Fruit fly (Drosophila melanogaster) whole organism, embryonic: ENCODE data around the gene drongo.
A peak's percentile ranks its signal among the peaks of the same experiment; 100 is the strongest.

Source experiments
- BEAF-32 ChIP-seq: fragments of 200-800 bp; sonication (Bioruptor generic); optimal IDR thresholded peaks from 3 replicates; lab custom pipeline; 2017; ENCODE audit warnings: missing biosample characterization, missing genetic modification characterization, mild to moderate bottlenecking, moderate library complexity, missing genetic modification reagents
- Bgb ChIP-seq: fragments of 200-800 bp; sonication (Bioruptor generic); IDR thresholded peaks from 2 replicates; pipeline ENCODE4 v1.3.6; 2022; ENCODE audit warnings: missing biosample characterization, missing genetic modification characterization; ENCODE audit not compliant: partially characterized antibody
- CG1024 ChIP-seq: fragments of 200-800 bp; sonication (Bioruptor generic); IDR thresholded peaks from 2 replicates; pipeline ENCODE4 v1.3.6; 2022; ENCODE audit warnings: missing biosample characterization, missing genetic modification characterization
- CG10267 ChIP-seq: fragments of 200-800 bp; sonication (Bioruptor generic); optimal IDR thresholded peaks from 2 replicates; lab custom pipeline; 2018; ENCODE audit warnings: missing biosample characterization, mild to moderate bottlenecking, missing genetic modification characterization, moderate library complexity
- CG10274 ChIP-seq: fragments of 200-800 bp; sonication (Bioruptor generic); optimal IDR thresholded peaks from 3 replicates; lab custom pipeline; 2017; ENCODE audit warnings: missing biosample characterization, mild to moderate bottlenecking, missing genetic modification characterization
- CG12659 ChIP-seq: fragments of 200-800 bp; sonication (Bioruptor generic); optimal IDR thresholded peaks from 3 replicates; lab custom pipeline; 2017; ENCODE audit warnings: mild to moderate bottlenecking, missing biosample characterization, missing genetic modification reagents, missing genetic modification characterization
- CG13287 ChIP-seq: fragments of 200-800 bp; sonication (Bioruptor generic); IDR thresholded peaks from 2 replicates; pipeline ENCODE4 v1.3.6; 2022; ENCODE audit warnings: missing biosample characterization, missing genetic modification characterization; ENCODE audit not compliant: partially characterized antibody
- CG1529 ChIP-seq: fragments of 200-800 bp; sonication (Bioruptor generic); optimal IDR thresholded peaks from 3 replicates; lab custom pipeline; 2018; ENCODE audit warnings: missing biosample characterization, missing genetic modification characterization
- CG15479 ChIP-seq: fragments of 200-800 bp; sonication (Bioruptor generic); optimal IDR thresholded peaks from 3 replicates; lab custom pipeline; 2019; ENCODE audit warnings: missing biosample characterization, mild to moderate bottlenecking, missing genetic modification characterization, moderate library complexity
- CG15601 ChIP-seq: fragments of 200-800 bp; sonication (Bioruptor generic); optimal IDR thresholded peaks from 3 replicates; lab custom pipeline; 2019; ENCODE audit warnings: missing biosample characterization, mild to moderate bottlenecking, missing genetic modification characterization, moderate library complexity
- CG16863 ChIP-seq: fragments of 200-800 bp; sonication (Bioruptor generic); optimal IDR thresholded peaks from 3 replicates; lab custom pipeline; 2016; ENCODE audit warnings: missing biosample characterization, missing genetic modification characterization
- CG17829 ChIP-seq: fragments of 200-800 bp; optimal IDR thresholded peaks from 2 replicates; lab custom pipeline; 2019; ENCODE audit warnings: missing biosample characterization, mild to moderate bottlenecking, missing genetic modification characterization, moderate library complexity
- CG18764 ChIP-seq: fragments of 200-800 bp; sonication (Bioruptor generic); optimal IDR thresholded peaks from 3 replicates; lab custom pipeline; 2016; ENCODE audit warnings: missing biosample characterization, missing genetic modification characterization
- CG32767 ChIP-seq: fragments of 200-800 bp; sonication (Bioruptor generic); IDR thresholded peaks from 2 replicates; pipeline ENCODE4 v1.3.6; 2022; ENCODE audit warnings: missing biosample characterization, missing genetic modification characterization
- CG3847 ChIP-seq: fragments of 200-800 bp; sonication (Bioruptor generic); IDR thresholded peaks from 2 replicates; pipeline ENCODE4 v1.3.6; 2022; ENCODE audit warnings: missing biosample characterization, missing genetic modification characterization
- CG7786 ChIP-seq: fragments of 200-800 bp; sonication (Bioruptor generic); optimal IDR thresholded peaks from 2 replicates; lab custom pipeline; 2016; ENCODE audit warnings: missing biosample characterization, missing genetic modification characterization
- CG7987 ChIP-seq: fragments of 200-800 bp; sonication (Bioruptor generic); optimal IDR thresholded peaks from 2 replicates; lab custom pipeline; 2018; ENCODE audit warnings: missing biosample characterization, mild to moderate bottlenecking, missing genetic modification characterization, moderate library complexity
- CTCF ChIP-seq: fragments of 200-800 bp; sonication (Bioruptor generic); optimal IDR thresholded peaks from 2 replicates; lab custom pipeline; 2017; ENCODE audit warnings: missing biosample characterization, mild to moderate bottlenecking, missing genetic modification characterization, moderate library complexity
- D ChIP-seq, 2 experiments: fragments of 200-800 bp in 1 of 2; fragments of >200 bp in 1 of 2; sonication (Bioruptor generic) in 1 of 2; optimal IDR thresholded peaks; 2 replicates in 1 of 2; 3 replicates in 1 of 2; lab custom pipeline; 2017; ENCODE audit warnings: mild to moderate bottlenecking in 1 of 2, missing biosample characterization in 1 of 2, missing genetic modification characterization in 1 of 2, missing genetic modification reagents in 1 of 2
- D19B ChIP-seq: fragments of 200-800 bp; sonication (Bioruptor generic); optimal IDR thresholded peaks from 2 replicates; lab custom pipeline; 2017; ENCODE audit warnings: missing biosample characterization, mild to moderate bottlenecking, missing genetic modification characterization
- Dref ChIP-seq: fragments of 200-800 bp; sonication (Bioruptor generic); IDR thresholded peaks from 2 replicates; pipeline ENCODE4 v1.3.6; 2022; ENCODE audit warnings: missing biosample characterization, missing genetic modification characterization
- Ets97D ChIP-seq: fragments of 200-800 bp; sonication (Bioruptor generic); optimal IDR thresholded peaks from 3 replicates; lab custom pipeline; 2016; ENCODE audit warnings: missing biosample characterization, missing genetic modification characterization
- Hr78 ChIP-seq, 2 experiments: fragments of 200-800 bp in 1 of 2; fragments of >200 bp in 1 of 2; sonication (Bioruptor generic) in 1 of 2; optimal IDR thresholded peaks; 2 replicates each; lab custom pipeline; 2017 to 2019; ENCODE audit warnings: missing biosample characterization in 2 of 2, missing genetic modification characterization in 2 of 2, mild to moderate bottlenecking in 1 of 2, moderate library complexity in 1 of 2
- MBD-R2 ChIP-seq: fragments of 200-800 bp; sonication (Bioruptor generic); IDR thresholded peaks from 2 replicates; pipeline ENCODE4 v1.3.6; 2022; ENCODE audit warnings: missing biosample characterization, missing genetic modification characterization
- MTF-1 ChIP-seq: fragments of 200-800 bp; sonication (Bioruptor generic); optimal IDR thresholded peaks from 2 replicates; lab custom pipeline; 2018; ENCODE audit warnings: missing biosample characterization, mild to moderate bottlenecking, missing genetic modification characterization, borderline replicate concordance
- Nf-YC ChIP-seq: fragments of 200-800 bp; optimal IDR thresholded peaks from 3 replicates; lab custom pipeline; 2019; ENCODE audit warnings: missing biosample characterization, mild to moderate bottlenecking, missing genetic modification characterization, moderate library complexity
- Opbp ChIP-seq: fragments of 200-800 bp; sonication (Bioruptor generic); IDR thresholded peaks from 3 replicates; pipeline ENCODE4 v1.3.6; 2022; ENCODE audit warnings: missing biosample characterization, missing genetic modification characterization; ENCODE audit not compliant: partially characterized antibody
- Six4 ChIP-seq: fragments of 200-800 bp; sonication (Bioruptor generic); optimal IDR thresholded peaks from 2 replicates; lab custom pipeline; 2016; ENCODE audit warnings: missing biosample characterization, missing genetic modification characterization
- Sry-δ ChIP-seq: fragments of 200-800 bp; sonication (Bioruptor generic); optimal IDR thresholded peaks from 2 replicates; lab custom pipeline; 2016; ENCODE audit warnings: missing biosample characterization, missing genetic modification characterization
- Stat92E ChIP-seq, 3 experiments: fragments of >200 bp in 2 of 3; fragments of 200-800 bp in 1 of 3; sonication (Bioruptor generic) in 1 of 3; optimal IDR thresholded peaks; 2 replicates each; lab custom pipeline; 2017 to 2019; ENCODE audit warnings: missing biosample characterization in 3 of 3, missing genetic modification characterization in 3 of 3, mild to moderate bottlenecking in 1 of 3, moderate library complexity in 1 of 3
- ato ChIP-seq: fragments of 200-800 bp; sonication (Bioruptor generic); IDR thresholded peaks from 2 replicates; pipeline ENCODE4 v1.3.6; 2022; ENCODE audit warnings: missing biosample characterization, missing genetic modification characterization; ENCODE audit not compliant: partially characterized antibody
- bcd ChIP-seq: fragments of 200-800 bp; sonication (Bioruptor generic); optimal IDR thresholded peaks from 2 replicates; lab custom pipeline; 2017; ENCODE audit warnings: missing biosample characterization, mild to moderate bottlenecking, missing genetic modification characterization
- corto ChIP-seq: fragments of 200-800 bp; sonication (Bioruptor generic); optimal IDR thresholded peaks from 2 replicates; lab custom pipeline; 2016; ENCODE audit warnings: missing biosample characterization, mild to moderate bottlenecking, missing genetic modification characterization, moderate library complexity
- crp ChIP-seq, 2 experiments: fragments of 200-800 bp; sonication (Bioruptor generic); optimal IDR thresholded peaks; 2 replicates in 1 of 2; 3 replicates in 1 of 2; lab custom pipeline; 2017; ENCODE audit warnings: missing biosample characterization in 2 of 2, missing genetic modification characterization in 2 of 2, mild to moderate bottlenecking in 1 of 2, moderate library complexity in 1 of 2
- cwo ChIP-seq: fragments of 200-800 bp; sonication (Bioruptor generic); optimal IDR thresholded peaks from 3 replicates; lab custom pipeline; 2017; ENCODE audit warnings: missing biosample characterization, missing genetic modification characterization, mild to moderate bottlenecking, moderate library complexity, missing genetic modification reagents
- dpn ChIP-seq, 2 experiments: fragments of 200-800 bp; sonication (Bioruptor generic); optimal IDR thresholded peaks; 3 replicates each; lab custom pipeline; 2016; ENCODE audit warnings: missing biosample characterization in 2 of 2, missing genetic modification characterization in 2 of 2
- fd96Cb ChIP-seq: fragments of 200-800 bp; sonication (Bioruptor generic); optimal IDR thresholded peaks from 2 replicates; lab custom pipeline; 2018; ENCODE audit warnings: missing biosample characterization, mild to moderate bottlenecking, missing genetic modification characterization, moderate library complexity
- grn ChIP-seq: fragments of 200-800 bp; sonication (Bioruptor generic); optimal IDR thresholded peaks from 3 replicates; lab custom pipeline; 2017; ENCODE audit warnings: missing biosample characterization, missing genetic modification characterization
- gro ChIP-seq: fragments of 200-800 bp; sonication (Bioruptor generic); optimal IDR thresholded peaks from 2 replicates; lab custom pipeline; 2016; ENCODE audit warnings: missing biosample characterization, missing genetic modification characterization
- pita ChIP-seq: fragments of 200-800 bp; sonication (Bioruptor generic); optimal IDR thresholded peaks from 2 replicates; lab custom pipeline; 2017; ENCODE audit warnings: missing biosample characterization, mild to moderate bottlenecking, missing genetic modification characterization
- pzg ChIP-seq: fragments of 200-800 bp; sonication (Bioruptor generic); optimal IDR thresholded peaks from 3 replicates; lab custom pipeline; 2018; ENCODE audit warnings: missing biosample characterization, mild to moderate bottlenecking, missing genetic modification characterization, moderate library complexity
- so ChIP-seq: fragments of 200-800 bp; sonication (Bioruptor generic); IDR thresholded peaks from 3 replicates; pipeline ENCODE4 v1.3.6; 2022; ENCODE audit warnings: missing biosample characterization, missing genetic modification characterization
- ssp ChIP-seq: fragments of 200-800 bp; sonication (Bioruptor generic); IDR thresholded peaks from 2 replicates; pipeline ENCODE4 v1.3.6; 2022; ENCODE audit warnings: missing biosample characterization, missing genetic modification characterization
- tna ChIP-seq: fragments of 200-800 bp; sonication (Bioruptor generic); IDR thresholded peaks from 2 replicates; pipeline ENCODE4 v1.3.6; 2022; ENCODE audit warnings: missing biosample characterization, missing genetic modification characterization; ENCODE audit not compliant: partially characterized antibody
- toy ChIP-seq: fragments of 200-800 bp; sonication (Bioruptor generic); IDR thresholded peaks from 2 replicates; pipeline ENCODE4 v1.3.6; 2022; ENCODE audit warnings: missing biosample characterization, missing genetic modification characterization
- wdn ChIP-seq: fragments of 200-800 bp; sonication (Bioruptor generic); IDR thresholded peaks from 2 replicates; pipeline ENCODE4 v1.3.6; 2022; ENCODE audit warnings: missing biosample characterization, missing genetic modification characterization
- zfh2 ChIP-seq: fragments of 200-800 bp; sonication (Bioruptor generic); optimal IDR thresholded peaks from 2 replicates; lab custom pipeline; 2016; ENCODE audit warnings: missing biosample characterization, missing genetic modification characterization

Gene drongo

dm6 chr2L:821242-821985, 29.5 kb downstream of the drongo start, which contains the start of gene CG3662 (continued):
- TF ChIP-seq CG32767 (GFP tag; lab: Robert Waterston, UW) (0 out of 2 replicates have a peak, but pooled peaks have one; percentile 32), Stat92E (GFP tag; optimal IDR thresholded peaks at IDR 0.05; lab: Kevin White, UChicago) (peak in 1 of 3 experiments; percentile 29), Ets97D (GFP tag; lab: Kevin White, UChicago) (peak; percentile 71), pzg (peak; percentile 95), grn (GFP tag; lab: Kevin White, UChicago) (peak; percentile 18), crp (GFP tag; optimal IDR thresholded peaks at IDR 0.05; lab: Kevin White, UChicago) (no peak), Nf-YC (tag; lab: Kevin White, UChicago) (peak; percentile 20), CG12659 (peak; percentile 57), D19B (GFP tag; lab: Kevin White, UChicago) (no peak), Sry-δ (GFP tag; lab: Kevin White, UChicago) (peak; percentile 49), corto (GFP tag; lab: Kevin White, UChicago) (no peak), BEAF-32 (peak; percentile 52), MTF-1 (GFP tag; lab: Kevin White, UChicago) (peak; percentile 9), bcd (GFP tag; lab: Kevin White, UChicago) (peak; percentile 16), Hr78 (GFP tag; optimal IDR thresholded peaks at IDR 0.05; lab: Kevin White, UChicago) (no peak), fd96Cb (no peak), CG17829 (peak; percentile 7), cwo (GFP tag; lab: Kevin White, UChicago) (peak; percentile 67), CG1024 (no peak), CTCF (peak; percentile 40), CG15601 (peak; percentile 47), so (GFP tag; lab: Robert Waterston, UW) (0 out of 3 replicates have a peak, but pooled peaks have one; percentile 29), CG18764 (peak; percentile 0), Dref (peak; percentile 54), CG7786 (GFP tag; lab: Kevin White, UChicago) (no peak), ssp (0 out of 2 replicates have a peak, but pooled peaks have one; percentile 9), CG10267 (tag; lab: Kevin White, UChicago) (peak; percentile 55), toy (no peak), Opbp (peak; percentile 64; the same call in 2 of the 3 replicates), CG1529 (GFP tag; lab: Kevin White, UChicago) (no peak), zfh2 (GFP tag; lab: Kevin White, UChicago) (no peak), CG3847 (GFP tag; lab: Robert Waterston, UW) (peak; percentile 72), Bgb (GFP tag; lab: Robert Waterston, UW) (peak; percentile 18; the same call in 1 of the 2 replicates), Six4 (GFP tag; lab: Kevin White, UChicago) (no peak), gro (GFP tag; lab: Kevin White, UChicago) (peak; percentile 33), ato (GFP tag; lab: Robert Waterston, UW) (peak; percentile 40), CG16863 (GFP tag; lab: Kevin White, UChicago) (no peak), CG7987 (GFP tag; lab: Kevin White, UChicago) (peak; percentile 15), MBD-R2 (GFP tag; lab: Robert Waterston, UW) (peak; percentile 69), CG15479 (GFP tag; lab: Kevin White, UChicago) (peak; percentile 81), D (optimal IDR thresholded peaks at IDR 0.05; lab: Kevin White, UChicago) (no peak), D (GFP tag; optimal IDR thresholded peaks at IDR 0.05; lab: Kevin White, UChicago) (no peak), CG10274 (GFP tag; lab: Kevin White, UChicago) (no peak), wdn (no peak), tna (GFP tag; lab: Robert Waterston, UW) (peak; percentile 10; the same call in 1 of the 2 replicates), pita (GFP tag; lab: Kevin White, UChicago) (peak; percentile 73), CG13287 (GFP tag; lab: Robert Waterston, UW) (peak; percentile 46), dpn (GFP tag; optimal IDR thresholded peaks at IDR 0.05; lab: Kevin White, UChicago) (peak in 1 of 2 experiments; percentile 6)
